Worm (Caenorhabditis elegans) whole organism, L2 larva: Measurements from ENCODE around the gene ZK596.3.

Experiments
- C34F6.9 ChIP-seq: fragments of 150-350 bp; optimal IDR thresholded peaks from 2 replicates; lab custom pipeline; 2014; ENCODE audit warnings: missing biosample characterization, missing genetic modification characterization
- F13H6.1 ChIP-seq: sonication (generic microtip); optimal IDR thresholded peaks from 2 replicates; lab custom pipeline; 2016; ENCODE audit warnings: missing genetic modification characterization, missing compliant biosample characterization
- R02D3.7 ChIP-seq: fragments of 150-350 bp; optimal IDR thresholded peaks from 2 replicates; lab custom pipeline; 2014; ENCODE audit warnings: missing biosample characterization, missing genetic modification characterization
- Y55F3AM.14 ChIP-seq: fragments of 200-800 bp; sonication (Bioruptor generic); optimal IDR thresholded peaks from 2 replicates; lab custom pipeline; 2018; ENCODE audit warnings: mild to moderate bottlenecking, missing genetic modification characterization, missing compliant biosample characterization
- ama-1 ChIP-seq: fragments of 150-350 bp; optimal IDR thresholded peaks from 2 replicates; lab custom pipeline; 2018; ENCODE audit warnings: inconsistent platforms
- blmp-1 ChIP-seq: sonication (generic microtip); optimal IDR thresholded peaks from 2 replicates; lab custom pipeline; 2017; ENCODE audit warnings: missing genetic modification characterization, mild to moderate bottlenecking, missing compliant biosample characterization, antibody characterized with exemption, moderate library complexity; ENCODE audit not compliant: insufficient read depth
- ceh-16 ChIP-seq: fragments of 150-350 bp; optimal IDR thresholded peaks from 2 replicates; lab custom pipeline; 2014; ENCODE audit warnings: missing biosample characterization, missing genetic modification characterization
- ceh-82 ChIP-seq: fragments of 150-350 bp; optimal IDR thresholded peaks from 2 replicates; lab custom pipeline; 2014; ENCODE audit warnings: missing biosample characterization, missing genetic modification characterization
- crh-2 ChIP-seq: sonication (generic microtip); optimal IDR thresholded peaks from 2 replicates; lab custom pipeline; 2017; ENCODE audit warnings: missing biosample characterization, missing genetic modification characterization
- dmd-4 ChIP-seq: sonication (generic microtip); optimal IDR thresholded peaks from 2 replicates; lab custom pipeline; 2017; ENCODE audit warnings: missing biosample characterization, missing genetic modification characterization
- egl-27 ChIP-seq: sonication (generic microtip); optimal IDR thresholded peaks from 3 replicates; lab custom pipeline; 2017; ENCODE audit warnings: missing biosample characterization, missing genetic modification reagents, missing genetic modification characterization
- elt-1 ChIP-seq: fragments of 150-350 bp; optimal IDR thresholded peaks from 2 replicates; lab custom pipeline; 2014; ENCODE audit warnings: missing biosample characterization, missing genetic modification characterization
- fos-1 ChIP-seq: fragments of 150-350 bp; optimal IDR thresholded peaks from 2 replicates; lab custom pipeline; 2014; ENCODE audit warnings: missing biosample characterization, missing genetic modification characterization
- gmeb-1 ChIP-seq: fragments of 150-350 bp; optimal IDR thresholded peaks from 2 replicates; lab custom pipeline; 2014; ENCODE audit warnings: missing biosample characterization, missing genetic modification characterization
- lin-11 ChIP-seq: fragments of 150-350 bp; sonication (generic microtip); optimal IDR thresholded peaks from 2 replicates; lab custom pipeline; 2014; ENCODE audit warnings: missing biosample characterization, missing genetic modification characterization, inconsistent platforms, mixed read lengths
- lin-13 ChIP-seq: fragments of 150-350 bp; optimal IDR thresholded peaks from 2 replicates; lab custom pipeline; 2014; ENCODE audit warnings: missing biosample characterization, missing genetic modification reagents, missing genetic modification characterization
- lin-39 ChIP-seq: fragments of 150-350 bp; optimal IDR thresholded peaks from 2 replicates; lab custom pipeline; 2014; ENCODE audit warnings: missing biosample characterization, missing genetic modification reagents, missing genetic modification characterization
- lsy-2 ChIP-seq, 2 experiments: fragments of 150-350 bp in 1 of 2; sonication (generic microtip) in 1 of 2; optimal IDR thresholded peaks; 2 replicates each; lab custom pipeline; 2014 to 2017; ENCODE audit warnings: missing biosample characterization in 2 of 2, missing genetic modification characterization in 2 of 2
- mab-5 ChIP-seq: fragments of 150-350 bp; optimal IDR thresholded peaks from 2 replicates; lab custom pipeline; 2014; ENCODE audit warnings: missing biosample characterization, missing genetic modification characterization
- mdl-1 ChIP-seq, 2 experiments: fragments of 150-350 bp in 1 of 2; sonication (generic microtip) in 1 of 2; optimal IDR thresholded peaks; 2 replicates each; lab custom pipeline; 2017; ENCODE audit warnings: missing biosample characterization in 2 of 2, missing genetic modification characterization in 2 of 2
- nhr-10 ChIP-seq: sonication (generic microtip); optimal IDR thresholded peaks from 2 replicates; lab custom pipeline; 2017; ENCODE audit warnings: missing biosample characterization, missing genetic modification characterization
- nhr-129 ChIP-seq: fragments of 150-350 bp; optimal IDR thresholded peaks from 2 replicates; lab custom pipeline; 2014; ENCODE audit warnings: missing biosample characterization, missing genetic modification characterization
- nhr-21 ChIP-seq: fragments of 150-350 bp; optimal IDR thresholded peaks from 2 replicates; lab custom pipeline; 2014; ENCODE audit warnings: missing biosample characterization, missing genetic modification characterization
- nhr-23 ChIP-seq: fragments of 150-350 bp; optimal IDR thresholded peaks from 2 replicates; lab custom pipeline; 2014; ENCODE audit warnings: missing biosample characterization, missing genetic modification reagents, missing genetic modification characterization
- nhr-237 ChIP-seq: fragments of 150-350 bp; optimal IDR thresholded peaks from 2 replicates; lab custom pipeline; 2014; ENCODE audit warnings: missing biosample characterization, missing genetic modification characterization
- nhr-25 ChIP-seq: fragments of 150-350 bp; sonication (generic microtip); optimal IDR thresholded peaks from 3 replicates; lab custom pipeline; 2014; ENCODE audit warnings: missing biosample characterization, missing genetic modification characterization
- nhr-6 ChIP-seq: fragments of 150-350 bp; optimal IDR thresholded peaks from 2 replicates; lab custom pipeline; 2014; ENCODE audit warnings: missing biosample characterization, missing genetic modification characterization
- peb-1 ChIP-seq: fragments of 150-350 bp; optimal IDR thresholded peaks from 2 replicates; lab custom pipeline; 2014; ENCODE audit warnings: missing biosample characterization, missing genetic modification characterization
- sem-4 ChIP-seq: fragments of 150-350 bp; optimal IDR thresholded peaks from 2 replicates; lab custom pipeline; 2014; ENCODE audit warnings: missing biosample characterization, missing genetic modification reagents, missing genetic modification characterization
- skn-1 ChIP-seq: sonication (generic microtip); optimal IDR thresholded peaks from 2 replicates; lab custom pipeline; 2017; ENCODE audit warnings: missing biosample characterization, missing genetic modification characterization
- sma-3 ChIP-seq: sonication (generic microtip); optimal IDR thresholded peaks from 2 replicates; lab custom pipeline; 2016; ENCODE audit warnings: missing genetic modification reagents, missing genetic modification characterization, missing compliant biosample characterization
- sma-9 ChIP-seq, 2 experiments: fragments of 150-350 bp in 1 of 2; sonication (generic microtip) in 1 of 2; optimal IDR thresholded peaks; 2 replicates each; lab custom pipeline; 2014 to 2016; ENCODE audit warnings: missing genetic modification characterization in 2 of 2, mild to moderate bottlenecking in 1 of 2, missing biosample characterization in 1 of 2, missing compliant biosample characterization in 1 of 2, missing genetic modification reagents in 1 of 2, moderate library complexity in 1 of 2
- snpc-4 ChIP-seq: fragments of 150-350 bp; optimal IDR thresholded peaks from 2 replicates; lab custom pipeline; 2014; ENCODE audit warnings: missing biosample characterization, missing genetic modification characterization
- unc-39 ChIP-seq: fragments of 150-350 bp; optimal IDR thresholded peaks from 2 replicates; lab custom pipeline; 2014; ENCODE audit warnings: missing biosample characterization, missing genetic modification characterization
- unc-55 ChIP-seq: fragments of 150-350 bp; sonication (generic microtip); optimal IDR thresholded peaks from 3 replicates; lab custom pipeline; 2014; ENCODE audit warnings: missing biosample characterization, missing genetic modification reagents, missing genetic modification characterization
- unc-62 ChIP-seq: fragments of 150-350 bp; optimal IDR thresholded peaks from 2 replicates; lab custom pipeline; 2014; ENCODE audit warnings: missing biosample characterization, missing genetic modification reagents, missing genetic modification characterization
- zag-1 ChIP-seq: fragments of 150-350 bp; optimal IDR thresholded peaks from 2 replicates; lab custom pipeline; 2014; ENCODE audit warnings: missing biosample characterization, missing genetic modification characterization
- ztf-11 ChIP-seq: sonication (generic microtip); optimal IDR thresholded peaks from 2 replicates; lab custom pipeline; 2017; ENCODE audit warnings: missing biosample characterization, missing genetic modification characterization
- ztf-4 ChIP-seq: fragments of 150-350 bp; optimal IDR thresholded peaks from 2 replicates; lab custom pipeline; 2014; ENCODE audit warnings: missing biosample characterization, missing genetic modification characterization

Gene ZK596.3

DNA sequence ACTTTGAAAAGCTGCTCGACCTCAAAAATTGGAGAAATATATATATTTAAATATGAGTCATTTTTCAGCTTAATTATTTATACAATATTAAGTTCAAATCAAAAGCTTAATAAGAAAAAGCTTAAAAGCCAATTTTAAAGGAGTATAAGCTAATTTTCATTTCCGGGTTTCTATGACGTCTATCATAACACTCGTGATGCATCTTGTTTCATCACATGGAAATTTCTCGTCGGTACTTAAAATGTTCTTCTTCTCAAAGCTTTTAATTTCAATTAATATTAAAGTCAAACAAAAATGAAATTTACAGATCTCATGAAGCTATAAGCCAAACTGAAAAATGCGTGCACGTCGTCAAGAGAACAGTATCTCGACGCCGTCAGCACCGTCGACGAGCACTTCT lies 15.6 kb upstream of the ZK596.3 start, which contains the start of gene rbr-2:
Gene rbr-2, plus strand, starts transcription at position 301 of the 400 bp plus-strand sequence.
- TF ChIP-seq nhr-21 = no peak
- TF ChIP-seq dmd-4 (tag; lab: Kevin White, UChicago) = no peak
- no peak for TF ChIP-seq peb-1 (tag; lab: Kevin White, UChicago)
- no peak for TF ChIP-seq lin-13 (GFP tag; lab: Kevin White, UChicago)
- TF ChIP-seq sma-9 (GFP tag; optimal IDR thresholded peaks at IDR 0.05; lab: Kevin White, UChicago) = no peak
- TF ChIP-seq sma-9 (tag; optimal IDR thresholded peaks at IDR 0.05; lab: Kevin White, UChicago) = no peak
- no peak for TF ChIP-seq nhr-6 (tag; lab: Kevin White, UChicago)

ce11 chrIV:10918877-10919560 lies 14.8 kb upstream of the ZK596.3 start:
- TF ChIP-seq nhr-23 (no peak), nhr-25 (tag; lab: Kevin White, UChicago) (peak; percentile 58), ama-1 (peak; percentile 74), crh-2 (tag; lab: Kevin White, UChicago) (peak; percentile 84), lsy-2 (tag; optimal IDR thresholded peaks at IDR 0.05; lab: Kevin White, UChicago) (peak; percentile 40 to 80), skn-1 (tag; lab: Kevin White, UChicago) (no peak), zag-1 (peak; percentile 37), mdl-1 (tag; optimal IDR thresholded peaks at IDR 0.05; lab: Kevin White, UChicago) (peak in 1 of 2 experiments; percentile 77), Y55F3AM.14 (GFP tag; lab: Kevin White, UChicago) (peak; percentile 17), nhr-6 (tag; lab: Kevin White, UChicago) (peak; percentile 60), unc-62 (GFP tag; lab: Kevin White, UChicago) (no peak), unc-55 (peak; percentile 82), ztf-4 (tag; lab: Kevin White, UChicago) (peak; percentile 26), mab-5 (tag; lab: Kevin White, UChicago) (peak; percentile 84), ceh-16 (tag; lab: Kevin White, UChicago) (peak; percentile 45), lin-11 (tag; lab: Kevin White, UChicago) (peak; percentile 87), ceh-82 (tag; lab: Kevin White, UChicago) (peak; percentile 19), sma-3 (GFP tag; lab: Kevin White, UChicago) (peak; percentile 76), ztf-11 (tag; lab: Kevin White, UChicago) (no peak), peb-1 (tag; lab: Kevin White, UChicago) (no peak), nhr-129 (peak; percentile 87), nhr-21 (peak; percentile 61), elt-1 (tag; lab: Kevin White, UChicago) (no peak), gmeb-1 (tag; lab: Kevin White, UChicago) (peak; percentile 65), egl-27 (peak; percentile 51), nhr-237 (tag; lab: Kevin White, UChicago) (no peak), blmp-1 (tag; lab: Kevin White, UChicago) (peak; percentile 40), sma-9 (GFP tag; optimal IDR thresholded peaks at IDR 0.05; lab: Kevin White, UChicago) (peak; percentile 72), sma-9 (tag; optimal IDR thresholded peaks at IDR 0.05; lab: Kevin White, UChicago) (no peak), fos-1 (tag; lab: Kevin White, UChicago) (peak; percentile 58), R02D3.7 (tag; lab: Kevin White, UChicago) (no peak), unc-39 (tag; lab: Kevin White, UChicago) (no peak), sem-4 (tag; lab: Kevin White, UChicago) (peak; percentile 58), snpc-4 (peak; percentile 57), C34F6.9 (peak; percentile 96), F13H6.1 (tag; lab: Kevin White, UChicago) (peak; percentile 92), nhr-10 (tag; lab: Kevin White, UChicago) (peak; percentile 11), lin-13 (GFP tag; lab: Kevin White, UChicago) (peak; percentile 50)

- TF ChIP-seq ceh-16 (tag; lab: Kevin White, UChicago) = peak; percentile 69
- TF ChIP-seq elt-1 (tag; lab: Kevin White, UChicago) = peak; percentile 49
- no peak for TF ChIP-seq lin-39
- TF ChIP-seq fos-1 (tag; lab: Kevin White, UChicago) = no peak
Observed at ce11 chrIV:10916134-10916533, 12.0 kb upstream of the ZK596.3 start.
